Worm (Caenorhabditis elegans) whole organism, L4 larva: Measurements from ENCODE around the gene Y55F3BR.6.
"Not testable (repeated sequence)": the region's sequence is repeated elsewhere in the genome, so short reads cannot be mapped to it uniquely, and the experiment has no call there.

ENCODE experiments used
- F10B5.3 ChIP-seq: sonication (generic microtip); optimal IDR thresholded peaks from 2 replicates; lab custom pipeline; 2016; ENCODE audit warnings: mild to moderate bottlenecking, missing genetic modification characterization, missing compliant biosample characterization
- T20F7.1 ChIP-seq: fragments of 200-800 bp; sonication (Bioruptor generic); optimal IDR thresholded peaks from 2 replicates; lab custom pipeline; 2018; ENCODE audit warnings: mild to moderate bottlenecking, missing genetic modification characterization, missing compliant biosample characterization
- T26A8.4 ChIP-seq: fragments of 200-800 bp; sonication (Bioruptor generic); IDR thresholded peaks from 2 replicates; pipeline ENCODE4 v1.3.6; 2022; ENCODE audit warnings: missing genetic modification characterization, missing compliant biosample characterization
- Y48G9A.11 ChIP-seq: fragments of 200-800 bp; sonication (Bioruptor generic); IDR thresholded peaks from 2 replicates; pipeline ENCODE4 v1.3.6; 2022; ENCODE audit warnings: missing genetic modification reagents, missing genetic modification characterization, missing compliant biosample characterization
- ZK337.2 ChIP-seq: fragments of 200-800 bp; sonication (Bioruptor generic); IDR thresholded peaks from 2 replicates; pipeline ENCODE4 v1.3.6; 2022; ENCODE audit warnings: missing genetic modification reagents, missing genetic modification characterization, missing compliant biosample characterization
- ZK546.5 ChIP-seq, 2 experiments: sonication (generic microtip); optimal IDR thresholded peaks; 2 replicates each; lab custom pipeline; 2017; ENCODE audit warnings: missing biosample characterization in 2 of 2, missing genetic modification characterization in 2 of 2
- arid-1 ChIP-seq: fragments of 200-800 bp; sonication (Bioruptor generic); conservative IDR thresholded peaks from 2 replicates; pipeline ENCODE4 v1.3.6; 2022; ENCODE audit warnings: missing genetic modification reagents, missing genetic modification characterization, missing compliant biosample characterization
- ceh-20 ChIP-seq: fragments of 200-800 bp; sonication (Bioruptor generic); IDR thresholded peaks from 2 replicates; pipeline ENCODE4 v1.3.6; 2022; ENCODE audit warnings: missing genetic modification reagents, missing genetic modification characterization, missing compliant biosample characterization
- ceh-32 ChIP-seq: sonication (generic microtip); optimal IDR thresholded peaks from 2 replicates; lab custom pipeline; 2016; ENCODE audit warnings: mild to moderate bottlenecking, missing genetic modification characterization, missing compliant biosample characterization; ENCODE audit not compliant: poor library complexity
- ceh-82 ChIP-seq: sonication (generic microtip); optimal IDR thresholded peaks from 2 replicates; lab custom pipeline; 2017; ENCODE audit warnings: missing biosample characterization, missing genetic modification characterization
- cey-2 ChIP-seq: sonication (generic microtip); optimal IDR thresholded peaks from 3 replicates; lab custom pipeline; 2017; ENCODE audit warnings: missing genetic modification characterization, mild to moderate bottlenecking, missing compliant biosample characterization, antibody characterized with exemption, borderline replicate concordance; ENCODE audit not compliant: insufficient read depth
- daf-16 ChIP-seq, 3 experiments: sonication (generic microtip); optimal IDR thresholded peaks; 2 replicates each; lab custom pipeline; 2016 to 2017; ENCODE audit warnings: missing genetic modification characterization in 3 of 3, missing genetic modification reagents in 3 of 3, mild to moderate bottlenecking in 2 of 3, missing compliant biosample characterization in 2 of 3, missing biosample characterization in 1 of 3, moderate library complexity in 1 of 3
- daf-19 ChIP-seq: fragments of 200-800 bp; sonication (Bioruptor generic); conservative IDR thresholded peaks from 2 replicates; pipeline ENCODE4 v1.3.6; 2022; ENCODE audit warnings: missing genetic modification characterization, missing compliant biosample characterization
- daf-8 ChIP-seq: fragments of 200-800 bp; sonication (Bioruptor generic); IDR thresholded peaks from 2 replicates; pipeline ENCODE4 v1.3.6; 2022; ENCODE audit warnings: missing genetic modification characterization, missing compliant biosample characterization
- dmd-6 ChIP-seq: fragments of 200-800 bp; sonication (Bioruptor generic); IDR thresholded peaks from 2 replicates; pipeline ENCODE4 v1.3.6; 2022; ENCODE audit warnings: missing genetic modification reagents, missing genetic modification characterization, missing compliant biosample characterization
- dve-1 ChIP-seq: sonication (generic microtip); optimal IDR thresholded peaks from 2 replicates; lab custom pipeline; 2017; ENCODE audit warnings: antibody characterized with exemption, mild to moderate bottlenecking, missing genetic modification characterization, missing compliant biosample characterization; ENCODE audit not compliant: insufficient read depth
- egl-43 ChIP-seq: fragments of 200-800 bp; sonication (Bioruptor generic); IDR thresholded peaks from 2 replicates; pipeline ENCODE4 v1.3.6; 2022; ENCODE audit warnings: missing genetic modification reagents, missing genetic modification characterization, missing compliant biosample characterization
- hlh-11 ChIP-seq: fragments of 200-800 bp; sonication (Bioruptor generic); optimal IDR thresholded peaks from 2 replicates; lab custom pipeline; 2018; ENCODE audit warnings: mild to moderate bottlenecking, missing genetic modification characterization, missing compliant biosample characterization
- hmg-1.1 ChIP-seq: fragments of 200-800 bp; sonication (Bioruptor generic); IDR thresholded peaks from 2 replicates; pipeline ENCODE4 v1.3.6; 2022; ENCODE audit warnings: missing genetic modification reagents, missing genetic modification characterization, missing compliant biosample characterization
- jun-1 ChIP-seq: fragments of 150-350 bp; optimal IDR thresholded peaks from 2 replicates; lab custom pipeline; 2014; ENCODE audit warnings: missing biosample characterization, missing genetic modification reagents, missing genetic modification characterization
- lin-15B ChIP-seq: fragments of 150-350 bp; sonication (generic microtip); optimal IDR thresholded peaks from 3 replicates; lab custom pipeline; 2014; ENCODE audit warnings: missing biosample characterization, missing genetic modification characterization
- lin-38 ChIP-seq: fragments of 200-800 bp; sonication (Bioruptor generic); IDR thresholded peaks from 2 replicates; pipeline ENCODE4 v1.3.6; 2022; ENCODE audit warnings: missing genetic modification reagents, missing genetic modification characterization, missing compliant biosample characterization
- lsy-2 ChIP-seq, 2 experiments: fragments of 150-350 bp in 1 of 2; sonication (generic microtip) in 1 of 2; optimal IDR thresholded peaks; 2 replicates each; lab custom pipeline; 2014 to 2017; ENCODE audit warnings: missing biosample characterization in 2 of 2, missing genetic modification characterization in 2 of 2
- madf-5 ChIP-seq, 2 experiments: fragments of 200-800 bp; sonication (Bioruptor generic); IDR thresholded peaks; 2 replicates each; pipeline ENCODE4 v1.3.6; 2022; ENCODE audit warnings: missing compliant biosample characterization in 2 of 2, missing genetic modification characterization in 2 of 2
- madf-9 ChIP-seq: fragments of 200-800 bp; sonication (Bioruptor generic); conservative IDR thresholded peaks from 2 replicates; pipeline ENCODE4 v1.3.6; 2022; ENCODE audit warnings: missing genetic modification reagents, missing genetic modification characterization, missing compliant biosample characterization
- mdl-1 ChIP-seq, 2 experiments: fragments of 150-350 bp in 1 of 2; sonication (generic microtip) in 1 of 2; optimal IDR thresholded peaks; 2 replicates each; lab custom pipeline; 2014 to 2017; ENCODE audit warnings: missing biosample characterization in 2 of 2, missing genetic modification characterization in 2 of 2
- mdt-29 ChIP-seq: fragments of 200-800 bp; sonication (Bioruptor generic); IDR thresholded peaks from 2 replicates; pipeline ENCODE4 v1.3.6; 2022; ENCODE audit warnings: missing genetic modification reagents, missing genetic modification characterization, missing compliant biosample characterization
- mes-2 ChIP-seq: sonication (generic microtip); optimal IDR thresholded peaks from 2 replicates; lab custom pipeline; 2016; ENCODE audit warnings: missing genotype, mild to moderate bottlenecking, missing genetic modification characterization, missing compliant biosample characterization; ENCODE audit not compliant: poor library complexity, severe bottlenecking
- mxl-2 ChIP-seq: fragments of 200-800 bp; sonication (Bioruptor generic); conservative IDR thresholded peaks from 2 replicates; pipeline ENCODE4 v1.3.6; 2022; ENCODE audit warnings: missing genetic modification reagents, missing genetic modification characterization, missing compliant biosample characterization
- mxl-3 ChIP-seq: fragments of 200-800 bp; sonication (Bioruptor generic); optimal IDR thresholded peaks from 2 replicates; lab custom pipeline; 2018; ENCODE audit warnings: mild to moderate bottlenecking, missing genetic modification characterization, missing compliant biosample characterization
- nhr-10 ChIP-seq: fragments of 150-350 bp; optimal IDR thresholded peaks from 2 replicates; lab custom pipeline; 2014; ENCODE audit warnings: missing biosample characterization, missing genetic modification characterization
- pha-4 ChIP-seq, 2 experiments: fragments of 150-350 bp in 1 of 2; fragments of 200-800 bp in 1 of 2; sonication (Bioruptor generic) in 1 of 2; IDR thresholded peaks in 1 of 2; optimal IDR thresholded peaks in 1 of 2; 2 replicates each; pipeline versions ENCODE4 v1.3.6 to Lab custom; 2014 to 2022; ENCODE audit warnings: missing genetic modification characterization in 2 of 2, missing genetic modification reagents in 2 of 2, missing biosample characterization in 1 of 2, missing compliant biosample characterization in 1 of 2
- php-3 ChIP-seq: fragments of 200-800 bp; sonication (Bioruptor generic); IDR thresholded peaks from 2 replicates; pipeline ENCODE4 v1.3.6; 2022; ENCODE audit warnings: missing genetic modification reagents, missing genetic modification characterization, missing compliant biosample characterization
- rbr-2 ChIP-seq: sonication (generic microtip); optimal IDR thresholded peaks from 2 replicates; lab custom pipeline; 2016; ENCODE audit warnings: missing genotype, missing genetic modification characterization, missing compliant biosample characterization
- set-16 ChIP-seq: fragments of 200-800 bp; sonication (Bioruptor generic); IDR thresholded peaks from 2 replicates; pipeline ENCODE4 v1.3.6; 2022; ENCODE audit warnings: missing genetic modification reagents, missing genetic modification characterization, missing compliant biosample characterization
- snpc-1.2 ChIP-seq: fragments of 200-800 bp; sonication (Bioruptor generic); IDR thresholded peaks from 2 replicates; pipeline ENCODE4 v1.3.6; 2022; ENCODE audit warnings: missing genetic modification reagents, missing genetic modification characterization, missing compliant biosample characterization
- unc-130 ChIP-seq: sonication (generic microtip); optimal IDR thresholded peaks from 2 replicates; lab custom pipeline; 2016; ENCODE audit warnings: missing genetic modification reagents, missing genetic modification characterization, missing compliant biosample characterization
- vab-7 ChIP-seq: fragments of 200-800 bp; sonication (Bioruptor generic); IDR thresholded peaks from 2 replicates; pipeline ENCODE4 v1.3.6; 2022; ENCODE audit warnings: missing genetic modification reagents, missing genetic modification characterization, missing compliant biosample characterization
- zfp-2 ChIP-seq: sonication (generic microtip); optimal IDR thresholded peaks from 2 replicates; lab custom pipeline; 2016; ENCODE audit warnings: mild to moderate bottlenecking, missing genetic modification characterization, missing compliant biosample characterization
- zip-2 ChIP-seq: fragments of 150-350 bp; optimal IDR thresholded peaks from 2 replicates; lab custom pipeline; 2014; ENCODE audit warnings: missing biosample characterization, missing genetic modification characterization
- ztf-7 ChIP-seq: fragments of 150-350 bp; optimal IDR thresholded peaks from 2 replicates; lab custom pipeline; 2014; ENCODE audit warnings: missing biosample characterization, missing genetic modification characterization

Y55F3BR.6 gene

ce11 chrIV:817879-818278, 24.0 kb downstream of the Y55F3BR.6 start:
- TF ChIP-seq daf-8 (no peak), nhr-10 (no peak), snpc-1.2 (no peak), arid-1 (GFP tag; lab: Robert Waterston, UW) (no peak), ztf-7 (tag; lab: Kevin White, UChicago) (no peak), zfp-2 (no peak), ceh-82 (no peak), madf-5 (GFP tag; IDR thresholded peaks at IDR 0.05; lab: Robert Waterston, UW) (no peak), lsy-2 (tag; optimal IDR thresholded peaks at IDR 0.05; lab: Kevin White, UChicago) (no peak), hmg-1.1 (GFP tag; lab: Robert Waterston, UW) (no peak), daf-19 (GFP tag; lab: Robert Waterston, UW) (no peak), ZK337.2 (GFP tag; lab: Robert Waterston, UW) (no peak)

DNA sequence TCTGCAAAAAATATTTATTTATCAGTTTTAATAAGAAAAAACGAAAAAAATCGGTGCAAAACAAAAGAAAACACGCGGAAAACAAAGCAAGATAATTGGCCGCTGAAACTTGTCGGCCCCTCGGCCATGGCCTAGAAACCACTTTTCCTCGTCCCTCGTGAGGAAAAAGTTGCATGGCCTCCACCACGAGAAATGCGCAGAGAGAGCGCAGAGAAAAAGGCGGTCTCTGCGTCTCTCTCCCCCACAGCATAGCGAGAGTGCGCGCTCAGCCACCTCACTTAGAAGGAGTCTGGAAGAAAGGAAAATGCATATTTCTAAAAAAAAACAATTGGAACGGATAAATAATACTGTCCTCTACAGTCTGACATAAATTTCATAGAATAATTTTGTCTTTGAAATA, 28.6 kb downstream of the Y55F3BR.6 start:
- TF ChIP-seq Y48G9A.11 (peak; percentile 32; the same call in 1 of the 2 replicates), hlh-11 (tag; lab: Kevin White, UChicago) (peak; percentile 8), unc-130 (peak; percentile 0), ceh-20 (GFP tag; lab: Robert Waterston, UW) (0 out of 2 replicates have a peak, but pooled peaks have one; percentile 15), madf-9 (GFP tag; lab: Robert Waterston, UW) (0 out of 2 replicates have a peak, but pooled peaks have one; percentile 40), hmg-1.1 (GFP tag; lab: Robert Waterston, UW) (peak; percentile 85), rbr-2 (tag; lab: Kevin White, UChicago) (peak; percentile 3), T26A8.4 (GFP tag; lab: Robert Waterston, UW) (peak; percentile 64; the same call in 1 of the 2 replicates), set-16 (peak; percentile 76), mes-2 (peak; percentile 84), vab-7 (GFP tag; lab: Robert Waterston, UW) (peak; percentile 42; the same call in 1 of the 2 replicates), lin-38 (peak; percentile 88), mdt-29 (0 out of 2 replicates have a peak, but pooled peaks have one; percentile 42), dmd-6 (GFP tag; lab: Robert Waterston, UW) (peak; percentile 61), pha-4 (GFP tag; IDR thresholded peaks at IDR 0.05; lab: Robert Waterston, UW) (peak; percentile 37; the same call in 1 of the 2 replicates), arid-1 (GFP tag; lab: Robert Waterston, UW) (peak; percentile 58; the same call in 1 of the 2 replicates), egl-43 (peak; percentile 63)
- not testable (repeated sequence) for TF ChIP-seq pha-4 (tag; optimal IDR thresholded peaks at IDR 0.05; lab: Kevin White, UChicago)

DNA sequence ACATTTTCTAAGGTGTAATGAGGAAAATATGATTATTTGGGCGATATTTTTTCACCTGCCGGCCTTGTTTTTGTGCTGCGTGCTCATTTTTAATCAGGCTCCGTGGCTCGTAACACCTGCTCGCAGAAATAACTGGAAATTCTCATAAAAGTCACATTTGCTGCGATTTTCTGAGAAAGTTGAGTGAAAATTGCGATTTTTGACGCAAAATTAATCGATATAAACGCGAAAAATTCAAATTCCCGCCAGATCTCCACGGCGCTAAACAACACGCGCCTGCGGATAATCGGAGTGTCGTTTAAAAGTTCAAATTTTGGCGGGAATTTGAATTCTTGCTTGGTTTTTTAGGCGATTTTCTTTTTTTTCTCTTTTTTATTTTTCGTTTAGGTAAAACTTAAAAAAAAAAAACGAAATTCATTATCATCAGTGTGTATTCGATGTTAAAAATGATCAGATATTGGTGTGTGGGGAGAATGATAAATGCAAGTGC, 34.9 kb downstream of the Y55F3BR.6 start, which contains the start of gene Y55F3BL.6:
Gene Y55F3BL.6, minus strand, starts transcription at position 51 of the 490 bp plus-strand sequence.
- TF ChIP-seq ZK546.5 (tag; optimal IDR thresholded peaks at IDR 0.05; lab: Kevin White, UChicago) (no peak), zip-2 (tag; lab: Kevin White, UChicago) (no peak), set-16 (no peak), unc-130 (no peak), dve-1 (tag; lab: Kevin White, UChicago) (no peak), lin-15B (tag; lab: Kevin White, UChicago) (no peak), madf-9 (GFP tag; lab: Robert Waterston, UW) (no peak), mxl-3 (GFP tag; lab: Kevin White, UChicago) (no peak), T20F7.1 (GFP tag; lab: Kevin White, UChicago) (peak; percentile 21), Y48G9A.11 (peak; percentile 96), ceh-32 (no peak), php-3 (no peak), daf-16 (GFP tag; optimal IDR thresholded peaks at IDR 0.05; lab: Kevin White, UChicago) (no peak), daf-16 (tag; optimal IDR thresholded peaks at IDR 0.05; lab: Kevin White, UChicago) (no peak), mdl-1 (tag; optimal IDR thresholded peaks at IDR 0.05; lab: Kevin White, UChicago) (no peak), mxl-2 (GFP tag; lab: Robert Waterston, UW) (no peak), ztf-7 (tag; lab: Kevin White, UChicago) (no peak), lsy-2 (tag; optimal IDR thresholded peaks at IDR 0.05; lab: Kevin White, UChicago) (no peak), F10B5.3 (tag; lab: Kevin White, UChicago) (no peak), jun-1 (no peak), zfp-2 (no peak), lin-38 (peak; percentile 17; the same call in 1 of the 2 replicates), cey-2 (tag; lab: Kevin White, UChicago) (no peak)
